Worm (Caenorhabditis elegans) whole organism, L2 larva: Measurements from ENCODE around the gene B0554.5.

Experiments used
- F13H6.1 ChIP-seq: sonication (generic microtip); optimal IDR thresholded peaks from 2 replicates; lab custom pipeline; 2016; ENCODE audit warnings: missing genetic modification characterization, missing compliant biosample characterization
- R02D3.7 ChIP-seq: fragments of 150-350 bp; optimal IDR thresholded peaks from 2 replicates; lab custom pipeline; 2014; ENCODE audit warnings: missing biosample characterization, missing genetic modification characterization
- Y55F3AM.14 ChIP-seq: fragments of 200-800 bp; sonication (Bioruptor generic); optimal IDR thresholded peaks from 2 replicates; lab custom pipeline; 2018; ENCODE audit warnings: mild to moderate bottlenecking, missing genetic modification characterization, missing compliant biosample characterization
- ZK546.5 ChIP-seq: sonication (generic microtip); optimal IDR thresholded peaks from 2 replicates; lab custom pipeline; 2017; ENCODE audit warnings: missing biosample characterization, missing genetic modification characterization
- alr-1 ChIP-seq: fragments of 150-350 bp; optimal IDR thresholded peaks from 2 replicates; lab custom pipeline; 2014; ENCODE audit warnings: missing biosample characterization, missing genetic modification characterization
- ama-1 ChIP-seq: fragments of 150-350 bp; optimal IDR thresholded peaks from 2 replicates; lab custom pipeline; 2018; ENCODE audit warnings: inconsistent platforms
- blmp-1 ChIP-seq: sonication (generic microtip); optimal IDR thresholded peaks from 2 replicates; lab custom pipeline; 2017; ENCODE audit warnings: missing genetic modification characterization, mild to moderate bottlenecking, missing compliant biosample characterization, antibody characterized with exemption, moderate library complexity; ENCODE audit not compliant: insufficient read depth
- ceh-16 ChIP-seq: fragments of 150-350 bp; optimal IDR thresholded peaks from 2 replicates; lab custom pipeline; 2014; ENCODE audit warnings: missing biosample characterization, missing genetic modification characterization
- ceh-82 ChIP-seq: fragments of 150-350 bp; optimal IDR thresholded peaks from 2 replicates; lab custom pipeline; 2014; ENCODE audit warnings: missing biosample characterization, missing genetic modification characterization
- crh-2 ChIP-seq: sonication (generic microtip); optimal IDR thresholded peaks from 2 replicates; lab custom pipeline; 2017; ENCODE audit warnings: missing biosample characterization, missing genetic modification characterization
- egl-27 ChIP-seq: sonication (generic microtip); optimal IDR thresholded peaks from 3 replicates; lab custom pipeline; 2017; ENCODE audit warnings: missing biosample characterization, missing genetic modification reagents, missing genetic modification characterization
- elt-1 ChIP-seq: fragments of 150-350 bp; optimal IDR thresholded peaks from 2 replicates; lab custom pipeline; 2014; ENCODE audit warnings: missing biosample characterization, missing genetic modification characterization
- elt-3 ChIP-seq: sonication (generic microtip); optimal IDR thresholded peaks from 2 replicates; lab custom pipeline; 2017; ENCODE audit warnings: missing biosample characterization, missing genetic modification characterization
- fos-1 ChIP-seq: fragments of 150-350 bp; optimal IDR thresholded peaks from 2 replicates; lab custom pipeline; 2014; ENCODE audit warnings: missing biosample characterization, missing genetic modification characterization
- lin-11 ChIP-seq: fragments of 150-350 bp; sonication (generic microtip); optimal IDR thresholded peaks from 2 replicates; lab custom pipeline; 2014; ENCODE audit warnings: missing biosample characterization, missing genetic modification characterization, inconsistent platforms, mixed read lengths
- lin-13 ChIP-seq: fragments of 150-350 bp; optimal IDR thresholded peaks from 2 replicates; lab custom pipeline; 2014; ENCODE audit warnings: missing biosample characterization, missing genetic modification reagents, missing genetic modification characterization
- lin-39 ChIP-seq: fragments of 150-350 bp; optimal IDR thresholded peaks from 2 replicates; lab custom pipeline; 2014; ENCODE audit warnings: missing biosample characterization, missing genetic modification reagents, missing genetic modification characterization
- mab-5 ChIP-seq: fragments of 150-350 bp; optimal IDR thresholded peaks from 2 replicates; lab custom pipeline; 2014; ENCODE audit warnings: missing biosample characterization, missing genetic modification characterization
- mbf-1 ChIP-seq: sonication (generic microtip); optimal IDR thresholded peaks from 2 replicates; lab custom pipeline; 2017; ENCODE audit warnings: missing biosample characterization, missing genetic modification characterization
- nhr-10 ChIP-seq: sonication (generic microtip); optimal IDR thresholded peaks from 2 replicates; lab custom pipeline; 2017; ENCODE audit warnings: missing biosample characterization, missing genetic modification characterization
- nhr-11 ChIP-seq: fragments of 150-350 bp; optimal IDR thresholded peaks from 2 replicates; lab custom pipeline; 2014; ENCODE audit warnings: missing biosample characterization, missing genetic modification characterization
- nhr-12 ChIP-seq: fragments of 150-350 bp; optimal IDR thresholded peaks from 2 replicates; lab custom pipeline; 2014; ENCODE audit warnings: missing biosample characterization, missing genetic modification characterization
- nhr-129 ChIP-seq: fragments of 150-350 bp; optimal IDR thresholded peaks from 2 replicates; lab custom pipeline; 2014; ENCODE audit warnings: missing biosample characterization, missing genetic modification characterization
- nhr-21 ChIP-seq: fragments of 150-350 bp; optimal IDR thresholded peaks from 2 replicates; lab custom pipeline; 2014; ENCODE audit warnings: missing biosample characterization, missing genetic modification characterization
- nhr-23 ChIP-seq: fragments of 150-350 bp; optimal IDR thresholded peaks from 2 replicates; lab custom pipeline; 2014; ENCODE audit warnings: missing biosample characterization, missing genetic modification reagents, missing genetic modification characterization
- nhr-237 ChIP-seq: fragments of 150-350 bp; optimal IDR thresholded peaks from 2 replicates; lab custom pipeline; 2014; ENCODE audit warnings: missing biosample characterization, missing genetic modification characterization
- nhr-25 ChIP-seq: fragments of 150-350 bp; sonication (generic microtip); optimal IDR thresholded peaks from 3 replicates; lab custom pipeline; 2014; ENCODE audit warnings: missing biosample characterization, missing genetic modification characterization
- nhr-6 ChIP-seq: fragments of 150-350 bp; optimal IDR thresholded peaks from 2 replicates; lab custom pipeline; 2014; ENCODE audit warnings: missing biosample characterization, missing genetic modification characterization
- nhr-77 ChIP-seq: fragments of 150-350 bp; optimal IDR thresholded peaks from 2 replicates; lab custom pipeline; 2014; ENCODE audit warnings: missing biosample characterization, missing genetic modification characterization
- peb-1 ChIP-seq: fragments of 150-350 bp; optimal IDR thresholded peaks from 2 replicates; lab custom pipeline; 2014; ENCODE audit warnings: missing biosample characterization, missing genetic modification characterization
- sem-4 ChIP-seq: fragments of 150-350 bp; optimal IDR thresholded peaks from 2 replicates; lab custom pipeline; 2014; ENCODE audit warnings: missing biosample characterization, missing genetic modification reagents, missing genetic modification characterization
- sma-3 ChIP-seq: sonication (generic microtip); optimal IDR thresholded peaks from 2 replicates; lab custom pipeline; 2016; ENCODE audit warnings: missing genetic modification reagents, missing genetic modification characterization, missing compliant biosample characterization
- sma-9 ChIP-seq, 2 experiments: fragments of 150-350 bp in 1 of 2; sonication (generic microtip) in 1 of 2; optimal IDR thresholded peaks; 2 replicates each; lab custom pipeline; 2014 to 2016; ENCODE audit warnings: missing genetic modification characterization in 2 of 2, mild to moderate bottlenecking in 1 of 2, missing biosample characterization in 1 of 2, missing compliant biosample characterization in 1 of 2, missing genetic modification reagents in 1 of 2, moderate library complexity in 1 of 2
- unc-39 ChIP-seq: fragments of 150-350 bp; optimal IDR thresholded peaks from 2 replicates; lab custom pipeline; 2014; ENCODE audit warnings: missing biosample characterization, missing genetic modification characterization
- unc-55 ChIP-seq: fragments of 150-350 bp; sonication (generic microtip); optimal IDR thresholded peaks from 3 replicates; lab custom pipeline; 2014; ENCODE audit warnings: missing biosample characterization, missing genetic modification reagents, missing genetic modification characterization
- unc-62 ChIP-seq: fragments of 150-350 bp; optimal IDR thresholded peaks from 2 replicates; lab custom pipeline; 2014; ENCODE audit warnings: missing biosample characterization, missing genetic modification reagents, missing genetic modification characterization
- zag-1 ChIP-seq: fragments of 150-350 bp; optimal IDR thresholded peaks from 2 replicates; lab custom pipeline; 2014; ENCODE audit warnings: missing biosample characterization, missing genetic modification characterization
- ztf-1 ChIP-seq: fragments of 200-800 bp; sonication (Bioruptor generic); conservative IDR thresholded peaks from 2 replicates; pipeline ENCODE4 v1.3.6; 2022; ENCODE audit warnings: missing genetic modification characterization, missing compliant biosample characterization
- ztf-11 ChIP-seq: sonication (generic microtip); optimal IDR thresholded peaks from 2 replicates; lab custom pipeline; 2017; ENCODE audit warnings: missing biosample characterization, missing genetic modification characterization
- ztf-4 ChIP-seq: fragments of 150-350 bp; optimal IDR thresholded peaks from 2 replicates; lab custom pipeline; 2014; ENCODE audit warnings: missing biosample characterization, missing genetic modification characterization

The B0554.5 gene

DNA sequence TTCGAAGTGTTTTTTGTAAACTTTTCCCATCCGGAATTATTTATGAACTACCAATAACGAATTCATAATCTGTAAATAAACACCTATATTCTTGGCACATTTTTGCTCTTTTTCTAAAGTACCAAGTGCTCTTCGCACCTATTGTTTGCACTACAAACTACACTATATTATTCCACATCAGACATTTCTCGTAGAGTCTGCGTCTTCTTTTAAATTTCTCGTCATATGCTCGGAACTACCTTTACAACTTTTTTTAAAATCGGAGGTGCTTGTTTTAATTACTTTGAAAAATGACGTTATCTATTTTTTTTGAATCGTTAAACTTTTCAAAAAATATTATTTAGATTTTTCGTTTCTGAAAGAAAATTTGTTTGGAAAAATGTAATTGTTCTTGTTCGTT, 40.6 kb downstream of the B0554.5 start, which contains the start of gene nhr-201:
TSS of gene nhr-201 (plus strand) at position 29 of the 400 bp plus-strand sequence.
- TF ChIP-seq lin-13 (GFP tag; lab: Kevin White, UChicago) = no peak
- no peak for TF ChIP-seq mab-5 (tag; lab: Kevin White, UChicago)
- peak; percentile 44 for TF ChIP-seq sma-9 (GFP tag; optimal IDR thresholded peaks at IDR 0.05; lab: Kevin White, UChicago)
- no peak for TF ChIP-seq sma-9 (tag; optimal IDR thresholded peaks at IDR 0.05; lab: Kevin White, UChicago)
- TF ChIP-seq fos-1 = no peak
- no peak for TF ChIP-seq F13H6.1 (tag; lab: Kevin White, UChicago)
- TF ChIP-seq egl-27 (tag; lab: Kevin White, UChicago) = no peak
- no peak for TF ChIP-seq nhr-11 (tag; lab: Kevin White, UChicago)
- no peak for TF ChIP-seq peb-1
- no peak for TF ChIP-seq ama-1 (lab: Kevin White, UChicago)
- peak; percentile 49 for TF ChIP-seq crh-2 (tag; lab: Kevin White, UChicago)
- TF ChIP-seq ceh-16 (tag; lab: Kevin White, UChicago) = no peak
- TF ChIP-seq, all 48 proteins: peak for 2

DNA sequence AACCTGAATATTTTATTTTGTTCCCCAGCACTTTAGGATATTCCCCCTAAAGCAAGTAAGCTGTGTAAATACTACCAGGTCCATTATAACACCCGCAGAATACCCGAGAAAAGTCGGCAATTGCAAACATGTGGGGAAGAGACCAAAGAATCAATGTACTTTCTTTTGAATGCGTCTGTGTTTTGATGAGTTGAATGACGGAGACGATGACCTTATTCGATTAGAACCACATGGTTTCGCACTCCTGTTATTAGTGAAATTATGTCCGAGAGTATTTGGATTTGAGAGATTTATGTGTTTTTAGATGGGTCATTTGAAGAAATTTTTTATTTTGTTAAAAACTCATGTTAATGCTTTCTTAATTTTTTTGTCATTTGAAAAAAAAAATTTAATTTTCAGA, 41.1 kb downstream of the B0554.5 start:
- no peak for TF ChIP-seq nhr-77 (tag; lab: Kevin White, UChicago)
- no peak for TF ChIP-seq nhr-6 (tag; lab: Kevin White, UChicago)
- TF ChIP-seq mbf-1 (tag; lab: Kevin White, UChicago) = no peak
- no peak for TF ChIP-seq elt-3
- peak; percentile 33 for TF ChIP-seq blmp-1
- peak; percentile 25 for TF ChIP-seq sma-9 (GFP tag; optimal IDR thresholded peaks at IDR 0.05; lab: Kevin White, UChicago)
- TF ChIP-seq sma-9 (tag; optimal IDR thresholded peaks at IDR 0.05; lab: Kevin White, UChicago) = no peak
- TF ChIP-seq R02D3.7 (tag; lab: Kevin White, UChicago) = no peak
- TF ChIP-seq elt-1 = no peak

DNA sequence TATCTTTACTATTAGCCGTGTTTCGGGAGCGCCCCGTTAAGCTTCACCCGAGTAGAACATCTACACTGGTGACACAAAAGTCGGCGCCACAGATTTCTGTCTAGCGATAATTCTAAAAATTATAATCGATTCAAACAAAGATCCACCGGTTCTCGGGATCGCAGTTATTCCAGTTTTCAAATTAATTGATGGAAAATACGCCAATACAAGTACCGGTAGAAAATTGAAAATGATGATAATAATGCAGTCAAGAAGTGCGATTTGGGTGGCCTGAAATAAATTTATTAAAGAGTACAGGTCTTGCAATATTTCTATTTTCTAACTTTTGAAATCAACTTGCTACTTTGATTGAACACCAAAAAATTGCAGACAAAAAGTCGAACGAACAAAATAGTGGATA, 43.3 kb downstream of the B0554.5 start:
- TF ChIP-seq nhr-12 (tag; lab: Kevin White, UChicago) (no peak), sma-3 (no peak), ztf-11 (tag; lab: Kevin White, UChicago) (no peak), nhr-129 (tag; lab: Kevin White, UChicago) (no peak), lin-11 (tag; lab: Kevin White, UChicago) (no peak), nhr-23 (tag; lab: Kevin White, UChicago) (no peak), egl-27 (tag; lab: Kevin White, UChicago) (no peak), zag-1 (no peak), fos-1 (no peak), nhr-21 (tag; lab: Kevin White, UChicago) (no peak), ztf-1 (GFP tag; lab: Robert Waterston, UW) (no peak), ZK546.5 (tag; lab: Kevin White, UChicago) (no peak), elt-1 (no peak), unc-39 (no peak), mbf-1 (tag; lab: Kevin White, UChicago) (no peak), nhr-25 (tag; lab: Kevin White, UChicago) (no peak), ceh-82 (no peak)

DNA sequence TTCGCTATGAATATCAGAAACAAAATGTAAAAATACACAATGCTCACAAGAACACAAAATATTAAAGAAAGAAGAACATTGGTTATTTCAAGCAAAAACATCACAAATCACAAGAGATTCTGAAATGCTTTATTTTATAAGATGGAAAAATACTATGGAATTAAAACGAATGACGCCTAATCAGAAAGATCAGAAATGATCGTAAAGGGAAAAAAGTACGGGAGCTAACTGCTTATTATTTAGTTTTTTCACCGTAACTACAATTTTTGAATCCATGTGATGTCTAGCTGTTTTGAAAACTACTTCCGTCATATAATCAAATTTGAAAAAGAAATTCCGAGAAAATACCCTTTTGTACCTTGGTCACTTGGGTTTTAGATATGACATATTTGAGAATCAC, 44.2 kb downstream of the B0554.5 start, which contains the start of gene srbc-57:
TSS of gene srbc-57 (minus strand) at position 101 of the 400 bp plus-strand sequence.
- no peak for TF ChIP-seq lin-13 (GFP tag; lab: Kevin White, UChicago)
- TF ChIP-seq unc-62 (GFP tag; lab: Kevin White, UChicago) = no peak
- no peak for TF ChIP-seq lin-11 (tag; lab: Kevin White, UChicago)
- TF ChIP-seq unc-39 = no peak
- no peak for TF ChIP-seq alr-1 (tag; lab: Kevin White, UChicago)
- TF ChIP-seq zag-1 = no peak
- no peak for TF ChIP-seq nhr-237 (tag; lab: Kevin White, UChicago)
- TF ChIP-seq ztf-1 (GFP tag; lab: Robert Waterston, UW) = no peak
- TF ChIP-seq ztf-4 = no peak
- no peak for TF ChIP-seq nhr-10 (tag; lab: Kevin White, UChicago)
- TF ChIP-seq lin-39 (tag; lab: Kevin White, UChicago) = no peak
- no peak for TF ChIP-seq sem-4 (tag; lab: Kevin White, UChicago)
- no peak for TF ChIP-seq nhr-12 (tag; lab: Kevin White, UChicago)
- TF ChIP-seq unc-55 (GFP tag; lab: Kevin White, UChicago) = no peak
- no peak for TF ChIP-seq nhr-6 (tag; lab: Kevin White, UChicago)
- TF ChIP-seq mbf-1 (tag; lab: Kevin White, UChicago) = no peak
- no peak for TF ChIP-seq nhr-77 (tag; lab: Kevin White, UChicago)
- TF ChIP-seq Y55F3AM.14 (GFP tag; lab: Kevin White, UChicago) = no peak
- no peak for TF ChIP-seq blmp-1
